Worm (Caenorhabditis elegans): ENCODE measurements around the gene dmd-7.

- TF ChIP-seq W03F9.2 (tag; optimal IDR thresholded peaks at IDR 0.05) (no peak), dao-5 (tag; optimal IDR thresholded peaks at IDR 0.05) (no peak), him-1 (tag; optimal IDR thresholded peaks at IDR 0.05) (no peak)
Observed at ce11 chrV:6277178-6277834, 30.6 kb downstream of the dmd-7 start.
